Fruit fly (Drosophila melanogaster) whole organism, embryonic: ENCODE results near the gene CG17801.
A peak's percentile ranks its signal among the peaks of the same experiment; 100 is the strongest.

Experiments
- Abd-B ChIP-seq: fragments of 200-800 bp; sonication (Bioruptor generic); optimal IDR thresholded peaks from 2 replicates; lab custom pipeline; 2018; ENCODE audit warnings: missing biosample characterization, mild to moderate bottlenecking, missing genetic modification characterization, moderate library complexity
- Atf6 ChIP-seq: fragments of 200-800 bp; sonication (Bioruptor generic); IDR thresholded peaks from 2 replicates; pipeline ENCODE4 v1.3.6; 2022; ENCODE audit warnings: missing biosample characterization, missing genetic modification characterization
- Bdp1 ChIP-seq: fragments of 200-800 bp; sonication (Bioruptor generic); optimal IDR thresholded peaks from 3 replicates; lab custom pipeline; 2016; ENCODE audit warnings: missing biosample characterization, missing genetic modification characterization
- Bgb ChIP-seq: fragments of 200-800 bp; sonication (Bioruptor generic); IDR thresholded peaks from 2 replicates; pipeline ENCODE4 v1.3.6; 2022; ENCODE audit warnings: missing biosample characterization, missing genetic modification characterization; ENCODE audit not compliant: partially characterized antibody
- BtbVII ChIP-seq: fragments of 200-800 bp; sonication (Bioruptor generic); optimal IDR thresholded peaks from 3 replicates; lab custom pipeline; 2017; ENCODE audit warnings: missing biosample characterization, mild to moderate bottlenecking, missing genetic modification characterization
- CG11456 ChIP-seq: fragments of 200-800 bp; sonication (Bioruptor generic); IDR thresholded peaks from 3 replicates; pipeline ENCODE4 v1.3.6; 2022; ENCODE audit warnings: missing biosample characterization, missing genetic modification characterization
- CG12155 ChIP-seq: fragments of 200-800 bp; sonication (Bioruptor generic); optimal IDR thresholded peaks from 3 replicates; lab custom pipeline; 2016; ENCODE audit warnings: missing biosample characterization, missing genetic modification characterization
- CG13424 ChIP-seq: fragments of 200-800 bp; sonication (Bioruptor generic); optimal IDR thresholded peaks from 2 replicates; lab custom pipeline; 2019; ENCODE audit warnings: missing biosample characterization, mild to moderate bottlenecking, missing genetic modification characterization, moderate library complexity
- CG15601 ChIP-seq: fragments of 200-800 bp; sonication (Bioruptor generic); optimal IDR thresholded peaks from 3 replicates; lab custom pipeline; 2019; ENCODE audit warnings: missing biosample characterization, mild to moderate bottlenecking, missing genetic modification characterization, moderate library complexity
- CG17912 ChIP-seq: fragments of 200-800 bp; sonication (Bioruptor generic); optimal IDR thresholded peaks from 2 replicates; lab custom pipeline; 2018; ENCODE audit warnings: missing biosample characterization, mild to moderate bottlenecking, missing genetic modification characterization
- CG1832 ChIP-seq: fragments of 200-800 bp; sonication (Bioruptor generic); optimal IDR thresholded peaks from 2 replicates; lab custom pipeline; 2017; ENCODE audit warnings: missing biosample characterization, mild to moderate bottlenecking, missing genetic modification characterization, inconsistent platforms
- CG32532 ChIP-seq: fragments of 200-800 bp; sonication (Bioruptor generic); IDR thresholded peaks from 2 replicates; pipeline ENCODE4 v1.3.6; 2022; ENCODE audit warnings: missing biosample characterization, missing genetic modification characterization
- CG42726 ChIP-seq: fragments of 200-800 bp; sonication (Bioruptor generic); IDR thresholded peaks from 2 replicates; pipeline ENCODE4 v1.3.6; 2022; ENCODE audit warnings: missing biosample characterization, missing genetic modification characterization; ENCODE audit not compliant: partially characterized antibody
- CG4328 ChIP-seq: fragments of 200-800 bp; sonication (Bioruptor generic); optimal IDR thresholded peaks from 3 replicates; lab custom pipeline; 2017; ENCODE audit warnings: missing biosample characterization, missing genetic modification reagents, missing genetic modification characterization
- CG6791 ChIP-seq: fragments of 200-800 bp; sonication (Bioruptor generic); IDR thresholded peaks from 3 replicates; pipeline ENCODE4 v1.3.6; 2022; ENCODE audit warnings: missing biosample characterization, missing genetic modification characterization; ENCODE audit not compliant: partially characterized antibody
- CG8944 ChIP-seq: fragments of 200-800 bp; sonication (Bioruptor generic); optimal IDR thresholded peaks from 3 replicates; lab custom pipeline; 2016; ENCODE audit warnings: missing biosample characterization, missing genetic modification characterization
- D19A ChIP-seq: fragments of 200-800 bp; optimal IDR thresholded peaks from 3 replicates; lab custom pipeline; 2019; ENCODE audit warnings: missing biosample characterization, mild to moderate bottlenecking, missing genetic modification characterization, moderate library complexity
- Dp ChIP-seq: fragments of 200-800 bp; sonication (Bioruptor generic); optimal IDR thresholded peaks from 2 replicates; lab custom pipeline; 2018; ENCODE audit warnings: missing biosample characterization, mild to moderate bottlenecking, missing genetic modification characterization, moderate library complexity
- ERR ChIP-seq: fragments of 200-800 bp; sonication (Bioruptor generic); optimal IDR thresholded peaks from 2 replicates; lab custom pipeline; 2016; ENCODE audit warnings: missing biosample characterization, missing genetic modification characterization
- Hand ChIP-seq: fragments of 200-800 bp; sonication (Bioruptor generic); optimal IDR thresholded peaks from 2 replicates; lab custom pipeline; 2017; ENCODE audit warnings: mild to moderate bottlenecking, missing biosample characterization, missing genetic modification reagents, missing genetic modification characterization
- Hr3 ChIP-seq: fragments of 200-800 bp; sonication (Bioruptor generic); optimal IDR thresholded peaks from 3 replicates; lab custom pipeline; 2016; ENCODE audit warnings: missing biosample characterization, missing genetic modification characterization
- Max ChIP-seq: fragments of 200-800 bp; sonication (Bioruptor generic); optimal IDR thresholded peaks from 2 replicates; lab custom pipeline; 2016; ENCODE audit warnings: missing biosample characterization, mild to moderate bottlenecking, missing genetic modification characterization
- Med ChIP-seq: fragments of 200-800 bp; sonication (Bioruptor generic); peaks from one replicate; lab custom pipeline; 2016; ENCODE audit warnings: missing biosample characterization, missing genetic modification characterization, mild to moderate bottlenecking, inconsistent platforms, moderate library complexity
- NC2β ChIP-seq: fragments of 200-800 bp; sonication (Bioruptor generic); optimal IDR thresholded peaks from 2 replicates; lab custom pipeline; 2016; ENCODE audit warnings: missing biosample characterization, missing genetic modification characterization
- Opbp ChIP-seq: fragments of 200-800 bp; sonication (Bioruptor generic); IDR thresholded peaks from 3 replicates; pipeline ENCODE4 v1.3.6; 2022; ENCODE audit warnings: missing biosample characterization, missing genetic modification characterization; ENCODE audit not compliant: partially characterized antibody
- Ptx1 ChIP-seq: fragments of 200-800 bp; sonication (Bioruptor generic); IDR thresholded peaks from 2 replicates; pipeline ENCODE4 v1.3.6; 2022; ENCODE audit warnings: missing biosample characterization, missing genetic modification characterization
- Sin3A ChIP-seq: fragments of >200 bp; optimal IDR thresholded peaks from 2 replicates; lab custom pipeline; 2018
- Sry-δ ChIP-seq: fragments of 200-800 bp; sonication (Bioruptor generic); optimal IDR thresholded peaks from 2 replicates; lab custom pipeline; 2016; ENCODE audit warnings: missing biosample characterization, missing genetic modification characterization
- Taf1 ChIP-seq: fragments of 200-800 bp; sonication (Bioruptor generic); IDR thresholded peaks from 2 replicates; pipeline ENCODE4 v1.3.6; 2022; ENCODE audit warnings: missing biosample characterization, missing genetic modification characterization
- Trl ChIP-seq, 3 experiments: fragments of >200 bp in 2 of 3; fragments of 200-800 bp in 1 of 3; sonication (Bioruptor generic) in 1 of 3; optimal IDR thresholded peaks; 2 replicates in 1 of 3; 3 replicates in 2 of 3; lab custom pipeline; 2016 to 2017; ENCODE audit warnings: missing biosample characterization in 1 of 3, missing genetic modification characterization in 1 of 3
- ab ChIP-seq: fragments of 200-800 bp; sonication (Bioruptor generic); optimal IDR thresholded peaks from 2 replicates; lab custom pipeline; 2016; ENCODE audit warnings: missing biosample characterization, missing genetic modification characterization
- al ChIP-seq: fragments of 200-800 bp; sonication (Bioruptor generic); IDR thresholded peaks from 2 replicates; pipeline ENCODE4 v1.3.6; 2022; ENCODE audit warnings: missing biosample characterization, missing genetic modification characterization
- ato ChIP-seq: fragments of 200-800 bp; sonication (Bioruptor generic); IDR thresholded peaks from 2 replicates; pipeline ENCODE4 v1.3.6; 2022; ENCODE audit warnings: missing biosample characterization, missing genetic modification characterization; ENCODE audit not compliant: partially characterized antibody
- chm ChIP-seq: fragments of 200-800 bp; sonication (Bioruptor generic); IDR thresholded peaks from 2 replicates; pipeline ENCODE4 v1.3.6; 2022; ENCODE audit warnings: missing biosample characterization, missing genetic modification characterization
- ci ChIP-seq: fragments of 200-800 bp; sonication (Bioruptor generic); IDR thresholded peaks from 3 replicates; pipeline ENCODE4 v1.3.6; 2022; ENCODE audit warnings: missing biosample characterization, missing genetic modification characterization
- cwo ChIP-seq: fragments of 200-800 bp; sonication (Bioruptor generic); optimal IDR thresholded peaks from 3 replicates; lab custom pipeline; 2017; ENCODE audit warnings: missing biosample characterization, missing genetic modification characterization, mild to moderate bottlenecking, moderate library complexity, missing genetic modification reagents
- gcm ChIP-seq: fragments of 200-800 bp; sonication (Bioruptor generic); optimal IDR thresholded peaks from 2 replicates; lab custom pipeline; 2019; ENCODE audit warnings: missing biosample characterization, mild to moderate bottlenecking, missing genetic modification characterization, moderate library complexity
- grn ChIP-seq: fragments of 200-800 bp; sonication (Bioruptor generic); optimal IDR thresholded peaks from 3 replicates; lab custom pipeline; 2017; ENCODE audit warnings: missing biosample characterization, missing genetic modification characterization
- gsb-n ChIP-seq: fragments of 200-800 bp; sonication (Bioruptor generic); optimal IDR thresholded peaks from 3 replicates; lab custom pipeline; 2018; ENCODE audit warnings: missing biosample characterization, mild to moderate bottlenecking, missing genetic modification characterization
- nmo ChIP-seq: fragments of 200-800 bp; sonication (Bioruptor generic); optimal IDR thresholded peaks from 2 replicates; lab custom pipeline; 2018; ENCODE audit warnings: missing biosample characterization, mild to moderate bottlenecking, missing genetic modification characterization, moderate library complexity
- nom ChIP-seq: fragments of 200-800 bp; sonication (Bioruptor generic); optimal IDR thresholded peaks from 2 replicates; lab custom pipeline; 2017; ENCODE audit warnings: missing biosample characterization, missing genetic modification characterization, mild to moderate bottlenecking, moderate library complexity, missing genetic modification reagents
- psq ChIP-seq: fragments of 200-800 bp; sonication (Bioruptor generic); optimal IDR thresholded peaks from 2 replicates; lab custom pipeline; 2017; ENCODE audit warnings: missing biosample characterization, missing genetic modification characterization
- pzg ChIP-seq: fragments of 200-800 bp; sonication (Bioruptor generic); optimal IDR thresholded peaks from 3 replicates; lab custom pipeline; 2018; ENCODE audit warnings: missing biosample characterization, mild to moderate bottlenecking, missing genetic modification characterization, moderate library complexity
- sens ChIP-seq: fragments of 200-800 bp; sonication (Bioruptor generic); peaks from one replicate; lab custom pipeline; 2016; ENCODE audit warnings: missing biosample characterization, missing genetic modification characterization
- sug ChIP-seq: fragments of 200-800 bp; optimal IDR thresholded peaks from 2 replicates; lab custom pipeline; 2019; ENCODE audit warnings: missing biosample characterization, mild to moderate bottlenecking, missing genetic modification characterization, moderate library complexity
- tin ChIP-seq: fragments of 200-800 bp; sonication (Bioruptor generic); optimal IDR thresholded peaks from 3 replicates; lab custom pipeline; 2016; ENCODE audit warnings: missing biosample characterization, missing genetic modification characterization
- wek ChIP-seq: fragments of 200-800 bp; sonication (Bioruptor generic); optimal IDR thresholded peaks from 3 replicates; lab custom pipeline; 2018; ENCODE audit warnings: missing biosample characterization, mild to moderate bottlenecking, missing genetic modification characterization, moderate library complexity
- zf30C ChIP-seq: fragments of 200-800 bp; sonication (Bioruptor generic); optimal IDR thresholded peaks from 3 replicates; lab custom pipeline; 2018; ENCODE audit warnings: missing biosample characterization, mild to moderate bottlenecking, missing genetic modification characterization

The CG17801 gene

dm6 chr3R:17810951-17811706 is 4.2 kb upstream of the CG17801 start, which contains the start of the genes Alg1 and tinc (continued):
- TF ChIP-seq al (peak; percentile 41), Ptx1 (GFP tag; lab: Robert Waterston, UW) (peak; percentile 58; the same call in 1 of the 2 replicates), Dp (GFP tag; lab: Kevin White, UChicago) (peak; percentile 74), ci (GFP tag; lab: Robert Waterston, UW) (peak; percentile 45; the same call in 2 of the 3 replicates), Opbp (GFP tag; lab: Robert Waterston, UW) (peak; percentile 50; the same call in 1 of the 3 replicates), chm (peak; percentile 72), sens (peak; percentile 71), ab (no peak), gsb-n (tag; lab: Kevin White, UChicago) (peak; percentile 52), CG11456 (GFP tag; lab: Robert Waterston, UW) (0 out of 3 replicates have a peak, but pooled peaks have one; percentile 24), Trl (optimal IDR thresholded peaks at IDR 0.05; lab: Kevin White, UChicago) (no peak), Trl (GFP tag; optimal IDR thresholded peaks at IDR 0.05; lab: Kevin White, UChicago) (peak; percentile 45), CG15601 (peak; percentile 74), Med (GFP tag; lab: Kevin White, UChicago) (peak; percentile 75), Taf1 (GFP tag; lab: Robert Waterston, UW) (peak; percentile 60), Max (GFP tag; lab: Kevin White, UChicago) (peak; percentile 41), ato (GFP tag; lab: Robert Waterston, UW) (peak; percentile 52; the same call in 1 of the 2 replicates), Bgb (GFP tag; lab: Robert Waterston, UW) (peak; percentile 50), CG32532 (peak; percentile 79), BtbVII (GFP tag; lab: Kevin White, UChicago) (no peak), zf30C (GFP tag; lab: Kevin White, UChicago) (no peak), Sin3A (peak; percentile 32), CG8944 (GFP tag; lab: Kevin White, UChicago) (no peak), Sry-δ (GFP tag; lab: Kevin White, UChicago) (peak; percentile 23), sug (tag; lab: Kevin White, UChicago) (peak; percentile 84), wek (GFP tag; lab: Kevin White, UChicago) (peak; percentile 87), CG13424 (peak; percentile 87), Hr3 (GFP tag; lab: Kevin White, UChicago) (peak; percentile 64), NC2β (GFP tag; lab: Kevin White, UChicago) (no peak), nmo (GFP tag; lab: Kevin White, UChicago) (peak; percentile 54), Atf6 (GFP tag; lab: Robert Waterston, UW) (peak; percentile 78), Abd-B (GFP tag; lab: Kevin White, UChicago) (peak; percentile 8), nom (GFP tag; lab: Kevin White, UChicago) (peak; percentile 7), CG42726 (GFP tag; lab: Robert Waterston, UW) (peak; percentile 72), gcm (GFP tag; lab: Kevin White, UChicago) (peak; percentile 52), tin (GFP tag; lab: Kevin White, UChicago) (peak; percentile 33), pzg (GFP tag; lab: Kevin White, UChicago) (peak; percentile 90), cwo (peak; percentile 32), CG4328 (GFP tag; lab: Kevin White, UChicago) (peak; percentile 60), CG1832 (no peak), ERR (GFP tag; lab: Kevin White, UChicago) (peak; percentile 18), psq (GFP tag; lab: Kevin White, UChicago) (peak; percentile 17), grn (peak; percentile 30), CG12155 (GFP tag; lab: Kevin White, UChicago) (peak; percentile 59), CG6791 (0 out of 3 replicates have a peak, but pooled peaks have one; percentile 8), D19A (tag; lab: Kevin White, UChicago) (peak; percentile 68), Bdp1 (GFP tag; lab: Kevin White, UChicago) (no peak), Hand (GFP tag; lab: Kevin White, UChicago) (peak; percentile 2), CG17912 (no peak)
